Worm (Caenorhabditis elegans) whole organism, late embryonic: ENCODE measurements around the gene F09G8.5.

Experiments
- F13H6.1 ChIP-seq: sonication (generic microtip); optimal IDR thresholded peaks from 2 replicates; lab custom pipeline; 2016; ENCODE audit warnings: missing genetic modification characterization, missing compliant biosample characterization
- ceh-34 ChIP-seq: sonication (generic microtip); optimal IDR thresholded peaks from 2 replicates; lab custom pipeline; 2016; ENCODE audit warnings: mild to moderate bottlenecking, missing genetic modification characterization, missing compliant biosample characterization
- elt-2 ChIP-seq: sonication (generic microtip); optimal IDR thresholded peaks from 2 replicates; lab custom pipeline; 2016; ENCODE audit warnings: missing genetic modification reagents, missing genetic modification characterization, missing compliant biosample characterization
- nhr-232 ChIP-seq: sonication (generic microtip); optimal IDR thresholded peaks from 2 replicates; lab custom pipeline; 2016; ENCODE audit warnings: missing genetic modification characterization, missing compliant biosample characterization
- pax-1 ChIP-seq: fragments of 150-350 bp; optimal IDR thresholded peaks from 2 replicates; lab custom pipeline; 2014; ENCODE audit warnings: missing biosample characterization, missing genetic modification characterization
- pha-2 ChIP-seq: sonication (generic microtip); optimal IDR thresholded peaks from 2 replicates; lab custom pipeline; 2017; ENCODE audit warnings: mild to moderate bottlenecking, missing genetic modification characterization, missing compliant biosample characterization
- pha-4 ChIP-seq: fragments of 150-350 bp; optimal IDR thresholded peaks from 2 replicates; lab custom pipeline; 2018; ENCODE audit warnings: missing biosample characterization, missing genetic modification reagents, missing genetic modification characterization
- tbx-2 ChIP-seq: sonication (generic microtip); optimal IDR thresholded peaks from 2 replicates; lab custom pipeline; 2016; ENCODE audit warnings: missing genetic modification characterization, missing compliant biosample characterization

Gene F09G8.5

DNA sequence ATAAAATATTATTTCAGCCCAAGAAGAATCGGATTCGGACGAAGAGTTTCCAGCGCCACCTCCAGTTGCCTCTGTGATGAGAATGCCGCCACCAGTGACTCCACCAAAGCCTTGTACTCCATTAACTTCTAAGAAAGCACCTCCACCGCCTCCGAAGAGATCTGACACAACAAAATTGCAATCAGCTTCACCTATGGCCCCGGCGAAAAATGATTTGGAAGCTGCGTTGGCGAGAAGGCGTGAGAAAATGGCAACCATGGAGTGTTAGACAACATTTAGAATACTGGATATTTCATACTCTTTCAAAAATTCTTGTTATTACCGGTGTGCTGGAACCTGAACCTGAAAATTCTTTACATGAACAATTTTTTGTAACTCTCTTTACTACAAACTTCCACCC, 50.5 kb downstream of the F09G8.5 start:
- TF ChIP-seq tbx-2 (tag; lab: Kevin White, UChicago) = no peak
- no peak for TF ChIP-seq pha-2 (tag; lab: Kevin White, UChicago)
- no peak for TF ChIP-seq ceh-34
- no peak for TF ChIP-seq pha-4 (tag; lab: Kevin White, UChicago)
- TF ChIP-seq F13H6.1 = no peak
- TF ChIP-seq, all 69 proteins: peak for 0

DNA sequence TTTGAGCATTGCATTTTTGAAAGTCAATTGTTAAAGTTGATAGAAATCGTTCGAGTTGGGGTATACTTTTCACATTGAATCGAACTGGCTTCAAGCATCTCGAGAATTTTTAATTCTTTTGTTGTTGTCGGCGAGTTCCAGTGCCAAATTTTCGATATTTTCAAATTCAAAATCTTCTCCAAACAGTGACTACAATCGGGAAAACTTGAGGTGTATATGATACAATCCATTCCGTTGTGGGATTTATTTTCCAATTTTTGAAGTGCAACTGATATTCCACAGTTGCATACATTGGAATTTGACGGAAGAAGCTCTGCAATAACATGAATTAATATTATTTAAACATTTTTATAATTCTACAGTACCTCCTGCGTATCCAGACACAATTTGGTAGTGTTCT, 51.0 kb downstream of the F09G8.5 start:
- TF ChIP-seq pax-1 (tag; lab: Kevin White, UChicago) = no peak
- TF ChIP-seq elt-2 (tag; lab: Kevin White, UChicago) = no peak
- TF ChIP-seq nhr-232 (tag; lab: Kevin White, UChicago) = no peak
